Fruit fly (Drosophila melanogaster) whole organism, embryonic: ENCODE measurements around the gene Jhbp3.

Experiments used
- BEAF-32 ChIP-seq: fragments of 200-800 bp; sonication (Bioruptor generic); optimal IDR thresholded peaks from 3 replicates; lab custom pipeline; 2017; ENCODE audit warnings: missing biosample characterization, missing genetic modification characterization, mild to moderate bottlenecking, moderate library complexity, missing genetic modification reagents
- CG12104 ChIP-seq: fragments of 200-800 bp; sonication (Bioruptor generic); optimal IDR thresholded peaks from 3 replicates; lab custom pipeline; 2016; ENCODE audit warnings: missing biosample characterization, missing genetic modification characterization
- CG14014 ChIP-seq: fragments of 200-800 bp; sonication (Bioruptor generic); IDR thresholded peaks from 2 replicates; pipeline ENCODE4 v1.3.6; 2022; ENCODE audit warnings: missing biosample characterization, missing genetic modification characterization
- CG14965 ChIP-seq: fragments of 200-800 bp; sonication (Bioruptor generic); optimal IDR thresholded peaks from 2 replicates; lab custom pipeline; 2016; ENCODE audit warnings: missing biosample characterization, missing genetic modification characterization, borderline replicate concordance
- CG16779 ChIP-seq: fragments of 200-800 bp; sonication (Bioruptor generic); IDR thresholded peaks from 2 replicates; pipeline ENCODE4 v1.3.6; 2022; ENCODE audit warnings: missing biosample characterization, missing genetic modification characterization
- CG17328 ChIP-seq: fragments of 200-800 bp; sonication (Bioruptor generic); IDR thresholded peaks from 2 replicates; pipeline ENCODE4 v1.3.6; 2022; ENCODE audit warnings: missing biosample characterization, missing genetic modification characterization
- CG17568 ChIP-seq: fragments of 200-800 bp; sonication (Bioruptor generic); optimal IDR thresholded peaks from 2 replicates; lab custom pipeline; 2018; ENCODE audit warnings: missing biosample characterization, mild to moderate bottlenecking, missing genetic modification characterization, moderate library complexity
- CG17612 ChIP-seq: fragments of 200-800 bp; sonication (Bioruptor generic); IDR thresholded peaks from 2 replicates; pipeline ENCODE4 v1.3.6; 2022; ENCODE audit warnings: missing biosample characterization, missing genetic modification characterization
- CG18262 ChIP-seq: fragments of 200-800 bp; optimal IDR thresholded peaks from 3 replicates; lab custom pipeline; 2019; ENCODE audit warnings: missing biosample characterization, mild to moderate bottlenecking, missing genetic modification characterization, moderate library complexity
- CG30431 ChIP-seq: fragments of 200-800 bp; sonication (Bioruptor generic); optimal IDR thresholded peaks from 2 replicates; lab custom pipeline; 2017; ENCODE audit warnings: missing biosample characterization, missing genetic modification characterization
- CG34422 ChIP-seq: fragments of 200-800 bp; sonication (Bioruptor generic); IDR thresholded peaks from 3 replicates; pipeline ENCODE4 v1.3.6; 2022; ENCODE audit warnings: missing biosample characterization, missing genetic modification characterization
- CG4424 ChIP-seq: fragments of 200-800 bp; sonication (Bioruptor generic); optimal IDR thresholded peaks from 3 replicates; lab custom pipeline; 2016; ENCODE audit warnings: missing biosample characterization, missing genetic modification characterization
- CG4617 ChIP-seq: fragments of 200-800 bp; sonication (Bioruptor generic); optimal IDR thresholded peaks from 3 replicates; lab custom pipeline; 2016; ENCODE audit warnings: missing biosample characterization, missing genetic modification characterization, borderline replicate concordance
- CoRest ChIP-seq: fragments of 200-800 bp; sonication (Bioruptor generic); optimal IDR thresholded peaks from 3 replicates; lab custom pipeline; 2018; ENCODE audit warnings: missing biosample characterization, mild to moderate bottlenecking, missing genetic modification characterization, moderate library complexity
- CrebB ChIP-seq: fragments of 200-800 bp; sonication (Bioruptor generic); optimal IDR thresholded peaks from 3 replicates; lab custom pipeline; 2018; ENCODE audit warnings: missing biosample characterization, mild to moderate bottlenecking, missing genetic modification characterization
- Dek ChIP-seq: fragments of 200-800 bp; sonication (Bioruptor generic); optimal IDR thresholded peaks from 3 replicates; lab custom pipeline; 2019; ENCODE audit warnings: missing biosample characterization, mild to moderate bottlenecking, missing genetic modification characterization, moderate library complexity
- E2f2 ChIP-seq: fragments of 200-800 bp; sonication (Bioruptor generic); IDR thresholded peaks from 2 replicates; pipeline ENCODE4 v1.3.6; 2022; ENCODE audit warnings: missing biosample characterization, missing genetic modification characterization
- HHEX ChIP-seq: fragments of 200-800 bp; sonication (Bioruptor generic); optimal IDR thresholded peaks from 3 replicates; lab custom pipeline; 2017; ENCODE audit warnings: missing biosample characterization, mild to moderate bottlenecking, missing genetic modification characterization, missing genetic modification reagents
- Hand ChIP-seq: fragments of 200-800 bp; sonication (Bioruptor generic); optimal IDR thresholded peaks from 2 replicates; lab custom pipeline; 2017; ENCODE audit warnings: mild to moderate bottlenecking, missing biosample characterization, missing genetic modification reagents, missing genetic modification characterization
- Mes4 ChIP-seq: fragments of 200-800 bp; sonication (Bioruptor generic); optimal IDR thresholded peaks from 2 replicates; lab custom pipeline; 2016; ENCODE audit warnings: missing biosample characterization, missing genetic modification characterization
- Mrtf ChIP-seq: fragments of 200-800 bp; sonication (Bioruptor generic); IDR thresholded peaks from 3 replicates; pipeline ENCODE4 v1.3.6; 2022; ENCODE audit warnings: missing biosample characterization, missing genetic modification characterization
- Pdp1 ChIP-seq, 2 experiments: fragments of 200-800 bp; sonication (Bioruptor generic); optimal IDR thresholded peaks; 3 replicates each; lab custom pipeline; 2016; ENCODE audit warnings: missing biosample characterization in 2 of 2, missing genetic modification characterization in 2 of 2, mild to moderate bottlenecking in 1 of 2, moderate library complexity in 1 of 2
- Spps ChIP-seq: fragments of 200-800 bp; sonication (Bioruptor generic); optimal IDR thresholded peaks from 2 replicates; lab custom pipeline; 2018; ENCODE audit warnings: missing biosample characterization, mild to moderate bottlenecking, missing genetic modification characterization
- Sry-β ChIP-seq: fragments of 200-800 bp; sonication (Bioruptor generic); optimal IDR thresholded peaks from 2 replicates; lab custom pipeline; 2018; ENCODE audit warnings: missing biosample characterization, mild to moderate bottlenecking, missing genetic modification characterization, moderate library complexity
- Tbp ChIP-seq: fragments of >200 bp; optimal IDR thresholded peaks from 2 replicates; lab custom pipeline; 2018; ENCODE audit warnings: missing biosample characterization, missing genetic modification characterization
- Trl ChIP-seq, 3 experiments: fragments of >200 bp in 2 of 3; fragments of 200-800 bp in 1 of 3; sonication (Bioruptor generic) in 1 of 3; optimal IDR thresholded peaks; 2 replicates in 1 of 3; 3 replicates in 2 of 3; lab custom pipeline; 2016 to 2017; ENCODE audit warnings: missing biosample characterization in 1 of 3, missing genetic modification characterization in 1 of 3
- YL-1 ChIP-seq: fragments of 200-800 bp; sonication (Bioruptor generic); optimal IDR thresholded peaks from 3 replicates; lab custom pipeline; 2017; ENCODE audit warnings: missing biosample characterization, mild to moderate bottlenecking, missing genetic modification characterization
- bowl ChIP-seq: fragments of 200-800 bp; sonication (Bioruptor generic); IDR thresholded peaks from 2 replicates; pipeline ENCODE4 v1.3.6; 2022; ENCODE audit warnings: missing biosample characterization, missing genetic modification characterization
- cato ChIP-seq: fragments of 200-800 bp; sonication (Bioruptor generic); optimal IDR thresholded peaks from 2 replicates; lab custom pipeline; 2016; ENCODE audit warnings: missing biosample characterization, missing genetic modification characterization, borderline replicate concordance
- chinmo ChIP-seq: fragments of 200-800 bp; sonication (Bioruptor generic); IDR thresholded peaks from 4 replicates; pipeline ENCODE4 v1.3.6; 2022; ENCODE audit warnings: missing biosample characterization, missing genetic modification characterization; ENCODE audit not compliant: partially characterized antibody
- chm ChIP-seq: fragments of 200-800 bp; sonication (Bioruptor generic); IDR thresholded peaks from 2 replicates; pipeline ENCODE4 v1.3.6; 2022; ENCODE audit warnings: missing biosample characterization, missing genetic modification characterization
- da ChIP-seq: fragments of 200-800 bp; sonication (Bioruptor generic); optimal IDR thresholded peaks from 2 replicates; lab custom pipeline; 2016; ENCODE audit warnings: missing biosample characterization, missing genetic modification characterization
- eve ChIP-seq, 2 experiments: fragments of >200 bp; optimal IDR thresholded peaks; 2 replicates each; lab custom pipeline; 2017; ENCODE audit warnings: missing biosample characterization in 2 of 2, missing genetic modification characterization in 2 of 2
- fd96Cb ChIP-seq: fragments of 200-800 bp; sonication (Bioruptor generic); optimal IDR thresholded peaks from 2 replicates; lab custom pipeline; 2018; ENCODE audit warnings: missing biosample characterization, mild to moderate bottlenecking, missing genetic modification characterization, moderate library complexity
- fu2 ChIP-seq: fragments of 200-800 bp; sonication (Bioruptor generic); optimal IDR thresholded peaks from 2 replicates; lab custom pipeline; 2016; ENCODE audit warnings: missing biosample characterization, missing genetic modification characterization
- ham ChIP-seq: fragments of 200-800 bp; sonication (Bioruptor generic); IDR thresholded peaks from 2 replicates; pipeline ENCODE4 v1.3.6; 2022; ENCODE audit warnings: missing biosample characterization, missing genetic modification characterization
- hb ChIP-seq: fragments of 200-800 bp; sonication (Bioruptor generic); IDR thresholded peaks from 3 replicates; pipeline ENCODE4 v1.3.6; 2022; ENCODE audit warnings: missing biosample characterization, missing genetic modification characterization; ENCODE audit not compliant: partially characterized antibody
- her ChIP-seq: fragments of 200-800 bp; sonication (Bioruptor generic); optimal IDR thresholded peaks from 2 replicates; lab custom pipeline; 2016; ENCODE audit warnings: missing biosample characterization, missing genetic modification characterization
- hkb ChIP-seq, 2 experiments: fragments of 200-800 bp in 1 of 2; fragments of >200 bp in 1 of 2; sonication (Bioruptor generic) in 1 of 2; IDR thresholded peaks in 1 of 2; optimal IDR thresholded peaks in 1 of 2; 2 replicates each; pipeline versions ENCODE4 v1.3.6 to Lab custom; 2017 to 2022; ENCODE audit warnings: missing biosample characterization in 1 of 2, missing genetic modification characterization in 1 of 2
- lab ChIP-seq: fragments of 200-800 bp; sonication (Bioruptor generic); optimal IDR thresholded peaks from 3 replicates; lab custom pipeline; 2017; ENCODE audit warnings: missing biosample characterization, missing genetic modification characterization, mild to moderate bottlenecking, moderate library complexity, missing genetic modification reagents
- maf-S ChIP-seq: fragments of 200-800 bp; sonication (Bioruptor generic); optimal IDR thresholded peaks from 2 replicates; lab custom pipeline; 2016; ENCODE audit warnings: missing biosample characterization, missing genetic modification characterization
- sima ChIP-seq: fragments of 200-800 bp; sonication (Bioruptor generic); optimal IDR thresholded peaks from 2 replicates; lab custom pipeline; 2016; ENCODE audit warnings: missing biosample characterization, missing genetic modification characterization
- slp2 ChIP-seq: fragments of 200-800 bp; sonication (Bioruptor generic); optimal IDR thresholded peaks from 2 replicates; lab custom pipeline; 2016; ENCODE audit warnings: missing biosample characterization, missing genetic modification characterization
- sob ChIP-seq: fragments of 200-800 bp; sonication (Bioruptor generic); IDR thresholded peaks from 2 replicates; pipeline ENCODE4 v1.3.6; 2022; ENCODE audit warnings: missing biosample characterization, missing genetic modification characterization
- sr ChIP-seq: fragments of 200-800 bp; sonication (Bioruptor generic); IDR thresholded peaks from 3 replicates; pipeline ENCODE4 v1.3.6; 2022; ENCODE audit warnings: missing biosample characterization, missing genetic modification characterization
- sug ChIP-seq: fragments of 200-800 bp; optimal IDR thresholded peaks from 2 replicates; lab custom pipeline; 2019; ENCODE audit warnings: missing biosample characterization, mild to moderate bottlenecking, missing genetic modification characterization, moderate library complexity
- tx ChIP-seq: fragments of 200-800 bp; sonication (Bioruptor generic); optimal IDR thresholded peaks from 2 replicates; lab custom pipeline; 2016; ENCODE audit warnings: missing biosample characterization, missing genetic modification characterization
- usp ChIP-seq: fragments of >200 bp; optimal IDR thresholded peaks from 2 replicates; lab custom pipeline; 2017; ENCODE audit warnings: missing biosample characterization, missing genetic modification characterization
- wor ChIP-seq: fragments of 200-800 bp; sonication (Bioruptor generic); IDR thresholded peaks from 2 replicates; pipeline ENCODE4 v1.3.6; 2022; ENCODE audit warnings: missing biosample characterization, missing genetic modification characterization

Jhbp3 gene

DNA sequence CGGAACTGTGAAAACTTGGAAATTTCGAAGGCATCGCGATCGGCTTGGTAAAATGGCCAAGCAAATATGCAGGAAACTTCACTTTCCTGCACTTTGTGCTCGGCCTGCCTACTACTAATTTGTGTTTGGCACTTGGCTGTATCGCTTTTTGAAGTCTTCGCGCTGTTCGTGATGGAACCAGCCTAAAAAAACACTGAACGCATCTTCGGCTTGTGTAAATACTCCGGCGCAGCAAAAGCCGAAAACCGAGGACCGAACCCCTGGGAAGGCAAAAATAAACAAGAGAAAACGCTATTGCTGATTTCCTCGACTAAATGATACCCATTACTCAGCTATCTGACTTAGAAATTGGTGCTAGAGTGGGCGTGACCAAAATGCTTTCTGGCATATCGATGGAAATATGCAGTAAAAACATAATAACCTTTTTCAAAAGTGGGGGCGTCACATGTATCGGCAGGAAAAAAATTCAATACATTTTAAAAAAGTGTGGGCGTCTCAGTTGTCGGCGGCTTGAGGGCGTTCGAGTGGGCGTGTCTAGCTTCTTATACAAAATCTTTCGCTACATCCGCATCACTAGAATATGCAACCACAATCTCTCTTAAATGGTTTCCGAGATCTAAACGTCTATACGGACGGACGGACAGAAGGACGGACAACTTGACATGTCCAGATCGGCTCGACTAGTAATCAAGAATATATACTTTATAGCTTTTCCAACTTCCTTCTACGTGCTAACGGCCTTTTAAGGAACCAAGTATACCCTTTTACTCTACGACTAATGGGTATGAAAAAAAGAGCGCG is 19.7 kb upstream of the Jhbp3 start (continued):
- no peak for TF ChIP-seq CG4617 (GFP tag; lab: Kevin White, UChicago)
- TF ChIP-seq CG18262 (tag; lab: Kevin White, UChicago): peak; percentile 51
- no peak for TF ChIP-seq sr
- no peak for TF ChIP-seq slp2
- TF ChIP-seq tx (GFP tag; lab: Kevin White, UChicago): no peak
- TF ChIP-seq chinmo (GFP tag; lab: Robert Waterston, UW): no peak
- TF ChIP-seq CG16779 (GFP tag; lab: Robert Waterston, UW): no peak
- TF ChIP-seq Mes4: no peak
- TF ChIP-seq wor (GFP tag; lab: Robert Waterston, UW): no peak
- TF ChIP-seq CG34422: no peak
- no peak for TF ChIP-seq E2f2 (GFP tag; lab: Robert Waterston, UW)
- TF ChIP-seq Trl (optimal IDR thresholded peaks at IDR 0.05; lab: Kevin White, UChicago): no peak
- TF ChIP-seq Trl (GFP tag; optimal IDR thresholded peaks at IDR 0.05; lab: Kevin White, UChicago): peak; percentile 27
- TF ChIP-seq Tbp (GFP tag; lab: Kevin White, UChicago): no peak
- TF ChIP-seq bowl: no peak
- no peak for TF ChIP-seq fd96Cb
- no peak for TF ChIP-seq HHEX (GFP tag; lab: Kevin White, UChicago)
- peak; percentile 47; the same call in 1 of the 2 replicates for TF ChIP-seq chm (GFP tag; lab: Robert Waterston, UW)
- TF ChIP-seq Mrtf (GFP tag; lab: Robert Waterston, UW): no peak
- TF ChIP-seq Spps (tag; lab: Kevin White, UChicago): no peak
- no peak for TF ChIP-seq her (GFP tag; lab: Kevin White, UChicago)
- TF ChIP-seq CoRest (tag; lab: Kevin White, UChicago): peak; percentile 14
- peak; percentile 17 for TF ChIP-seq CG4424
- TF ChIP-seq sug (tag; lab: Kevin White, UChicago): no peak
- no peak for TF ChIP-seq cato (GFP tag; lab: Kevin White, UChicago)
- no peak for TF ChIP-seq fu2
- peak; percentile 2 for TF ChIP-seq Sry-β
- TF ChIP-seq hkb (optimal IDR thresholded peaks at IDR 0.05; lab: Kevin White, UChicago): peak; percentile 14
- no peak for TF ChIP-seq hkb (GFP tag; IDR thresholded peaks at IDR 0.05; lab: Robert Waterston, UW)
- no peak for TF ChIP-seq Dek (tag; lab: Kevin White, UChicago)
- no peak for TF ChIP-seq Hand (GFP tag; lab: Kevin White, UChicago)
- peak; percentile 21 for TF ChIP-seq CG30431
- no peak for TF ChIP-seq maf-S (GFP tag; lab: Kevin White, UChicago)
- TF ChIP-seq CrebB (tag; lab: Kevin White, UChicago): no peak
- TF ChIP-seq CG12104 (GFP tag; lab: Kevin White, UChicago): peak; percentile 24
- no peak for TF ChIP-seq ham
- TF ChIP-seq eve (GFP tag; optimal IDR thresholded peaks at IDR 0.05; lab: Kevin White, UChicago): peak in 1 of 2 experiments; percentile 68
- TF ChIP-seq hb: no peak
- TF ChIP-seq da: no peak
- TF ChIP-seq CG17612 (GFP tag; lab: Robert Waterston, UW): no peak
- 0 out of 2 replicates have a peak, but pooled peaks have one; percentile 30 for TF ChIP-seq CG14014 (GFP tag; lab: Robert Waterston, UW)
- TF ChIP-seq CG17568: no peak
- no peak for TF ChIP-seq usp (GFP tag; lab: Kevin White, UChicago)
- no peak for TF ChIP-seq CG14965
- no peak for TF ChIP-seq CG17328
- TF ChIP-seq sob (GFP tag; lab: Robert Waterston, UW): no peak
- peak in 1 of 2 experiments; percentile 19 for TF ChIP-seq Pdp1 (GFP tag; optimal IDR thresholded peaks at IDR 0.05; lab: Kevin White, UChicago)
- TF ChIP-seq YL-1 (GFP tag; lab: Kevin White, UChicago): peak; percentile 8
- TF ChIP-seq sima (GFP tag; lab: Kevin White, UChicago): no peak
- no peak for TF ChIP-seq lab
- TF ChIP-seq BEAF-32 (GFP tag; lab: Kevin White, UChicago): no peak
